Worm (Caenorhabditis elegans) whole organism, L4 larva: ENCODE data around the gene EEED8.3.

Source experiments
- F10B5.3 ChIP-seq: sonication (generic microtip); optimal IDR thresholded peaks from 2 replicates; lab custom pipeline; 2016; ENCODE audit warnings: mild to moderate bottlenecking, missing genetic modification characterization, missing compliant biosample characterization
- R02D3.7 ChIP-seq: fragments of 150-350 bp; sonication (generic microtip); optimal IDR thresholded peaks from 3 replicates; lab custom pipeline; 2014; ENCODE audit warnings: missing biosample characterization, missing genetic modification characterization
- Y5F2A.4 ChIP-seq: fragments of 200-800 bp; sonication (Bioruptor generic); optimal IDR thresholded peaks from 2 replicates; lab custom pipeline; 2018; ENCODE audit warnings: mild to moderate bottlenecking, missing genetic modification characterization, missing compliant biosample characterization
- Y75B8A.6 ChIP-seq: fragments of 200-800 bp; sonication (Bioruptor generic); IDR thresholded peaks from 2 replicates; pipeline ENCODE4 v1.3.6; 2022; ENCODE audit warnings: missing genetic modification reagents, missing genetic modification characterization, missing compliant biosample characterization
- aha-1 ChIP-seq: fragments of 150-350 bp; peaks from one replicate; lab custom pipeline; 2014; ENCODE audit warnings: missing biosample characterization, missing genetic modification characterization
- arid-1 ChIP-seq: fragments of 200-800 bp; sonication (Bioruptor generic); conservative IDR thresholded peaks from 2 replicates; pipeline ENCODE4 v1.3.6; 2022; ENCODE audit warnings: missing genetic modification reagents, missing genetic modification characterization, missing compliant biosample characterization
- attf-4 ChIP-seq: sonication (generic microtip); optimal IDR thresholded peaks from 3 replicates; lab custom pipeline; 2017; ENCODE audit warnings: missing biosample characterization, missing genetic modification characterization
- ceh-28 ChIP-seq: fragments of 150-350 bp; optimal IDR thresholded peaks from 2 replicates; lab custom pipeline; 2014; ENCODE audit warnings: missing biosample characterization, missing genetic modification reagents, missing genetic modification characterization
- ceh-62 ChIP-seq: sonication (generic microtip); optimal IDR thresholded peaks from 2 replicates; lab custom pipeline; 2017; ENCODE audit warnings: missing biosample characterization, missing genetic modification characterization
- ceh-82 ChIP-seq: sonication (generic microtip); optimal IDR thresholded peaks from 2 replicates; lab custom pipeline; 2017; ENCODE audit warnings: missing biosample characterization, missing genetic modification characterization
- cey-2 ChIP-seq: sonication (generic microtip); optimal IDR thresholded peaks from 3 replicates; lab custom pipeline; 2017; ENCODE audit warnings: missing genetic modification characterization, mild to moderate bottlenecking, missing compliant biosample characterization, antibody characterized with exemption, borderline replicate concordance; ENCODE audit not compliant: insufficient read depth
- ctbp-1 ChIP-seq: fragments of 200-800 bp; sonication (Bioruptor generic); IDR thresholded peaks from 2 replicates; pipeline ENCODE4 v1.3.6; 2022; ENCODE audit warnings: missing genetic modification reagents, missing genetic modification characterization, missing compliant biosample characterization
- dmd-6 ChIP-seq: fragments of 200-800 bp; sonication (Bioruptor generic); IDR thresholded peaks from 2 replicates; pipeline ENCODE4 v1.3.6; 2022; ENCODE audit warnings: missing genetic modification reagents, missing genetic modification characterization, missing compliant biosample characterization
- dmd-8 ChIP-seq: fragments of 200-800 bp; sonication (Bioruptor generic); IDR thresholded peaks from 2 replicates; pipeline ENCODE4 v1.3.6; 2022; ENCODE audit warnings: missing genetic modification characterization, missing compliant biosample characterization
- dmd-9 ChIP-seq: fragments of 200-800 bp; sonication (Bioruptor generic); IDR thresholded peaks from 2 replicates; pipeline ENCODE4 v1.3.6; 2022; ENCODE audit warnings: missing genetic modification reagents, missing genetic modification characterization, missing compliant biosample characterization
- duxl-1 ChIP-seq: sonication (generic microtip); optimal IDR thresholded peaks from 2 replicates; lab custom pipeline; 2016; ENCODE audit warnings: mild to moderate bottlenecking, missing genetic modification characterization, moderate library complexity, missing compliant biosample characterization; ENCODE audit not compliant: poor library complexity
- dve-1 ChIP-seq: sonication (generic microtip); optimal IDR thresholded peaks from 2 replicates; lab custom pipeline; 2017; ENCODE audit warnings: antibody characterized with exemption, mild to moderate bottlenecking, missing genetic modification characterization, missing compliant biosample characterization; ENCODE audit not compliant: insufficient read depth
- fkh-10 ChIP-seq: fragments of 150-350 bp; optimal IDR thresholded peaks from 2 replicates; lab custom pipeline; 2014; ENCODE audit warnings: missing biosample characterization, missing genetic modification reagents, missing genetic modification characterization
- gei-8 ChIP-seq: fragments of 200-800 bp; sonication (Bioruptor generic); optimal IDR thresholded peaks from 2 replicates; lab custom pipeline; 2018; ENCODE audit warnings: mild to moderate bottlenecking, missing genetic modification characterization, missing compliant biosample characterization
- lin-1 ChIP-seq: fragments of 200-800 bp; sonication (Bioruptor generic); IDR thresholded peaks from 2 replicates; pipeline ENCODE4 v1.3.6; 2022; ENCODE audit warnings: missing genetic modification reagents, missing genetic modification characterization, missing compliant biosample characterization
- lin-13 ChIP-seq: fragments of 150-350 bp; optimal IDR thresholded peaks from 2 replicates; lab custom pipeline; 2014; ENCODE audit warnings: missing biosample characterization, missing genetic modification reagents, missing genetic modification characterization
- lin-29 ChIP-seq: fragments of 200-800 bp; sonication (Bioruptor generic); IDR thresholded peaks from 2 replicates; pipeline ENCODE4 v1.3.6; 2022; ENCODE audit warnings: missing genetic modification reagents, missing genetic modification characterization, missing compliant biosample characterization
- lin-38 ChIP-seq: fragments of 200-800 bp; sonication (Bioruptor generic); IDR thresholded peaks from 2 replicates; pipeline ENCODE4 v1.3.6; 2022; ENCODE audit warnings: missing genetic modification reagents, missing genetic modification characterization, missing compliant biosample characterization
- madf-5 ChIP-seq, 2 experiments: fragments of 200-800 bp; sonication (Bioruptor generic); IDR thresholded peaks; 2 replicates each; pipeline ENCODE4 v1.3.6; 2022; ENCODE audit warnings: missing compliant biosample characterization in 2 of 2, missing genetic modification characterization in 2 of 2
- madf-9 ChIP-seq: fragments of 200-800 bp; sonication (Bioruptor generic); conservative IDR thresholded peaks from 2 replicates; pipeline ENCODE4 v1.3.6; 2022; ENCODE audit warnings: missing genetic modification reagents, missing genetic modification characterization, missing compliant biosample characterization
- mdl-1 ChIP-seq, 2 experiments: fragments of 150-350 bp in 1 of 2; sonication (generic microtip) in 1 of 2; optimal IDR thresholded peaks; 2 replicates each; lab custom pipeline; 2014 to 2017; ENCODE audit warnings: missing biosample characterization in 2 of 2, missing genetic modification characterization in 2 of 2
- mdt-29 ChIP-seq: fragments of 200-800 bp; sonication (Bioruptor generic); IDR thresholded peaks from 2 replicates; pipeline ENCODE4 v1.3.6; 2022; ENCODE audit warnings: missing genetic modification reagents, missing genetic modification characterization, missing compliant biosample characterization
- nhr-11 ChIP-seq: fragments of 150-350 bp; optimal IDR thresholded peaks from 2 replicates; lab custom pipeline; 2014; ENCODE audit warnings: missing biosample characterization, missing genetic modification characterization
- nhr-237 ChIP-seq: sonication (generic microtip); optimal IDR thresholded peaks from 2 replicates; lab custom pipeline; 2017; ENCODE audit warnings: missing biosample characterization, missing genetic modification characterization
- nhr-25 ChIP-seq: sonication (generic microtip); optimal IDR thresholded peaks from 2 replicates; lab custom pipeline; 2017; ENCODE audit warnings: missing genetic modification characterization, mild to moderate bottlenecking, missing compliant biosample characterization, antibody characterized with exemption, moderate library complexity, borderline replicate concordance; ENCODE audit not compliant: insufficient read depth
- nhr-41 ChIP-seq: fragments of 200-800 bp; sonication (Bioruptor generic); IDR thresholded peaks from 2 replicates; pipeline ENCODE4 v1.3.6; 2022; ENCODE audit warnings: missing genetic modification reagents, missing genetic modification characterization, missing compliant biosample characterization
- nhr-48 ChIP-seq: sonication (generic microtip); optimal IDR thresholded peaks from 2 replicates; lab custom pipeline; 2016; ENCODE audit warnings: mild to moderate bottlenecking, missing genetic modification characterization, missing compliant biosample characterization
- nhr-6 ChIP-seq: fragments of 150-350 bp; optimal IDR thresholded peaks from 2 replicates; lab custom pipeline; 2014; ENCODE audit warnings: missing biosample characterization, missing genetic modification characterization
- nhr-76 ChIP-seq: fragments of 150-350 bp; optimal IDR thresholded peaks from 2 replicates; lab custom pipeline; 2014; ENCODE audit warnings: missing biosample characterization, missing genetic modification characterization
- pha-4 ChIP-seq, 2 experiments: fragments of 150-350 bp in 1 of 2; fragments of 200-800 bp in 1 of 2; sonication (Bioruptor generic) in 1 of 2; IDR thresholded peaks in 1 of 2; optimal IDR thresholded peaks in 1 of 2; 2 replicates each; pipeline versions ENCODE4 v1.3.6 to Lab custom; 2014 to 2022; ENCODE audit warnings: missing genetic modification characterization in 2 of 2, missing genetic modification reagents in 2 of 2, missing biosample characterization in 1 of 2, missing compliant biosample characterization in 1 of 2
- sdz-12 ChIP-seq: fragments of 200-800 bp; sonication (Bioruptor generic); optimal IDR thresholded peaks from 2 replicates; lab custom pipeline; 2018; ENCODE audit warnings: mild to moderate bottlenecking, missing genetic modification characterization, missing compliant biosample characterization
- skn-1 ChIP-seq: fragments of 150-350 bp; optimal IDR thresholded peaks from 2 replicates; lab custom pipeline; 2014; ENCODE audit warnings: missing biosample characterization, missing genetic modification characterization
- snpc-1.2 ChIP-seq: fragments of 200-800 bp; sonication (Bioruptor generic); IDR thresholded peaks from 2 replicates; pipeline ENCODE4 v1.3.6; 2022; ENCODE audit warnings: missing genetic modification reagents, missing genetic modification characterization, missing compliant biosample characterization
- snpc-4 ChIP-seq: fragments of 150-350 bp; optimal IDR thresholded peaks from 2 replicates; lab custom pipeline; 2014; ENCODE audit warnings: missing biosample characterization, missing genetic modification characterization
- spr-1 ChIP-seq: sonication (generic microtip); optimal IDR thresholded peaks from 2 replicates; lab custom pipeline; 2016; ENCODE audit warnings: mild to moderate bottlenecking, missing genetic modification characterization, missing compliant biosample characterization
- spr-3 ChIP-seq: fragments of 200-800 bp; sonication (Bioruptor generic); optimal IDR thresholded peaks from 2 replicates; lab custom pipeline; 2018; ENCODE audit warnings: mild to moderate bottlenecking, missing genetic modification characterization, missing compliant biosample characterization
- zag-1 ChIP-seq: fragments of 150-350 bp; optimal IDR thresholded peaks from 2 replicates; lab custom pipeline; 2014; ENCODE audit warnings: missing biosample characterization, missing genetic modification characterization
- zfp-2 ChIP-seq: sonication (generic microtip); optimal IDR thresholded peaks from 2 replicates; lab custom pipeline; 2016; ENCODE audit warnings: mild to moderate bottlenecking, missing genetic modification characterization, missing compliant biosample characterization
- zip-11 ChIP-seq: fragments of 200-800 bp; sonication (Bioruptor generic); IDR thresholded peaks from 2 replicates; pipeline ENCODE4 v1.3.6; 2022; ENCODE audit warnings: missing genetic modification characterization, missing compliant biosample characterization
- zip-2 ChIP-seq: fragments of 150-350 bp; optimal IDR thresholded peaks from 2 replicates; lab custom pipeline; 2014; ENCODE audit warnings: missing biosample characterization, missing genetic modification characterization
- ztf-11 ChIP-seq: fragments of 150-350 bp; optimal IDR thresholded peaks from 2 replicates; lab custom pipeline; 2014; ENCODE audit warnings: missing biosample characterization, missing genetic modification characterization
- ztf-7 ChIP-seq: fragments of 150-350 bp; optimal IDR thresholded peaks from 2 replicates; lab custom pipeline; 2014; ENCODE audit warnings: missing biosample characterization, missing genetic modification characterization

The EEED8.3 gene

ce11 chrII:5388786-5389421 lies 25.2 kb upstream of the EEED8.3 start, which contains the start of gene rsp-4:
Gene rsp-4 (minus strand): TSS chrII:5388836.
- peak; percentile 94 for TF ChIP-seq aha-1 (tag; lab: Kevin White, UChicago)
- TF ChIP-seq ztf-7 (tag; lab: Kevin White, UChicago), result no peak

- no peak for TF ChIP-seq zfp-2 (tag; lab: Kevin White, UChicago)
- TF ChIP-seq aha-1 (tag; lab: Kevin White, UChicago), result peak; percentile 42
- TF ChIP-seq ctbp-1 (GFP tag; lab: Robert Waterston, UW), result 0 out of 2 replicates have a peak, but pooled peaks have one; percentile 23
- TF ChIP-seq ceh-62, result no peak
- no peak for TF ChIP-seq ceh-28 (tag; lab: Kevin White, UChicago)
- TF ChIP-seq mdl-1 (tag; optimal IDR thresholded peaks at IDR 0.05; lab: Kevin White, UChicago), result peak in 1 of 2 experiments; percentile 27
- no peak for TF ChIP-seq ztf-11 (tag; lab: Kevin White, UChicago)
- TF ChIP-seq nhr-76 (tag; lab: Kevin White, UChicago), result no peak
- TF ChIP-seq zip-11 (GFP tag; lab: Robert Waterston, UW), result no peak
- no peak for TF ChIP-seq nhr-237
- TF ChIP-seq madf-9 (GFP tag; lab: Robert Waterston, UW), result peak; percentile 35; the same call in 1 of the 2 replicates
- TF ChIP-seq snpc-1.2, result no peak
- no peak for TF ChIP-seq Y75B8A.6 (GFP tag; lab: Robert Waterston, UW)
- peak; percentile 85 for TF ChIP-seq dve-1 (tag; lab: Kevin White, UChicago)
- TF ChIP-seq mdt-29 (GFP tag; lab: Robert Waterston, UW), result no peak
- TF ChIP-seq nhr-11 (tag; lab: Kevin White, UChicago), result peak; percentile 71
- no peak for TF ChIP-seq snpc-4 (tag; lab: Kevin White, UChicago)
- TF ChIP-seq cey-2 (tag; lab: Kevin White, UChicago), result no peak
- TF ChIP-seq sdz-12 (GFP tag; lab: Kevin White, UChicago), result no peak
- no peak for TF ChIP-seq dmd-8
- TF ChIP-seq attf-4 (tag; lab: Kevin White, UChicago), result no peak
- no peak for TF ChIP-seq gei-8 (GFP tag; lab: Kevin White, UChicago)
- TF ChIP-seq arid-1 (GFP tag; lab: Robert Waterston, UW), result peak; percentile 62; the same call in 1 of the 2 replicates
- peak; percentile 18 for TF ChIP-seq spr-3 (GFP tag; lab: Kevin White, UChicago)
- TF ChIP-seq lin-1 (GFP tag; lab: Robert Waterston, UW), result no peak
- TF ChIP-seq Y5F2A.4 (GFP tag; lab: Kevin White, UChicago), result no peak
- TF ChIP-seq R02D3.7 (tag; lab: Kevin White, UChicago), result no peak
- TF ChIP-seq F10B5.3 (tag; lab: Kevin White, UChicago), result no peak
- no peak for TF ChIP-seq skn-1
- peak; percentile 43 for TF ChIP-seq ztf-7 (tag; lab: Kevin White, UChicago)
- TF ChIP-seq madf-5 (GFP tag; IDR thresholded peaks at IDR 0.05; lab: Robert Waterston, UW), result no peak
- TF ChIP-seq dmd-9 (GFP tag; lab: Robert Waterston, UW), result 0 out of 2 replicates have a peak, but pooled peaks have one; percentile 42
- peak; percentile 61 for TF ChIP-seq nhr-6 (tag; lab: Kevin White, UChicago)
- peak; percentile 86 for TF ChIP-seq lin-38 (GFP tag; lab: Robert Waterston, UW)
- TF ChIP-seq zag-1 (tag; lab: Kevin White, UChicago), result no peak
- peak; percentile 66 for TF ChIP-seq spr-1 (tag; lab: Kevin White, UChicago)
- peak; percentile 76 for TF ChIP-seq nhr-25 (tag; lab: Kevin White, UChicago)
- TF ChIP-seq duxl-1 (tag; lab: Kevin White, UChicago), result peak; percentile 51
- TF ChIP-seq lin-29 (GFP tag; lab: Robert Waterston, UW), result 0 out of 2 replicates have a peak, but pooled peaks have one; percentile 32
- no peak for TF ChIP-seq nhr-41 (GFP tag; lab: Robert Waterston, UW)
- peak; percentile 64 for TF ChIP-seq lin-13 (GFP tag; lab: Kevin White, UChicago)
- TF ChIP-seq fkh-10 (GFP tag; lab: Kevin White, UChicago), result no peak
- no peak for TF ChIP-seq ceh-82
- peak; percentile 61 for TF ChIP-seq dmd-6 (GFP tag; lab: Robert Waterston, UW)
- TF ChIP-seq zip-2 (tag; lab: Kevin White, UChicago), result no peak
- no peak; the same call in 1 of the 2 replicates for TF ChIP-seq pha-4 (GFP tag; IDR thresholded peaks at IDR 0.05; lab: Robert Waterston, UW)
- TF ChIP-seq pha-4 (tag; optimal IDR thresholded peaks at IDR 0.05; lab: Kevin White, UChicago), result peak; percentile 64
- TF ChIP-seq nhr-48 (tag; lab: Kevin White, UChicago), result peak; percentile 67
Measured at ce11 chrII:5389831-5390323, 24.2 kb upstream of the EEED8.3 start, which contains the start of gene ndx-6. Gene ndx-6 (minus strand): TSS chrII:5389881.
